Worm (Caenorhabditis elegans) whole organism, L1 larva: ENCODE data around the gene rpl-11.1.

Experiments
- ama-1 ChIP-seq: fragments of 150-350 bp; optimal IDR thresholded peaks from 2 replicates; lab custom pipeline; 2014
- ceh-90 ChIP-seq: sonication (generic microtip); optimal IDR thresholded peaks from 2 replicates; lab custom pipeline; 2016; ENCODE audit warnings: missing genetic modification characterization, missing compliant biosample characterization
- dsc-1 ChIP-seq: sonication (generic microtip); optimal IDR thresholded peaks from 2 replicates; lab custom pipeline; 2016; ENCODE audit warnings: mild to moderate bottlenecking, missing genetic modification characterization, missing compliant biosample characterization
- lin-39 ChIP-seq: fragments of 150-350 bp; optimal IDR thresholded peaks from 2 replicates; lab custom pipeline; 2014; ENCODE audit warnings: missing biosample characterization, missing genetic modification reagents, missing genetic modification characterization
- mdl-1 ChIP-seq, 2 experiments: fragments of 150-350 bp; optimal IDR thresholded peaks; 2 replicates each; lab custom pipeline; 2014 to 2017; ENCODE audit warnings: missing biosample characterization in 2 of 2, missing genetic modification characterization in 2 of 2, inconsistent platforms in 1 of 2
- nhr-12 ChIP-seq: sonication (generic microtip); optimal IDR thresholded peaks from 2 replicates; lab custom pipeline; 2017; ENCODE audit warnings: missing biosample characterization, missing genetic modification characterization
- skn-1 ChIP-seq: fragments of 150-350 bp; optimal IDR thresholded peaks from 2 replicates; lab custom pipeline; 2014; ENCODE audit warnings: missing biosample characterization, missing genetic modification characterization
- unc-86 ChIP-seq: sonication (generic microtip); optimal IDR thresholded peaks from 2 replicates; lab custom pipeline; 2016; ENCODE audit warnings: missing genetic modification characterization, missing compliant biosample characterization
- vab-15 ChIP-seq: sonication (generic microtip); optimal IDR thresholded peaks from 2 replicates; lab custom pipeline; 2017; ENCODE audit warnings: missing genotype, mild to moderate bottlenecking, missing genetic modification characterization, missing compliant biosample characterization

DNA sequence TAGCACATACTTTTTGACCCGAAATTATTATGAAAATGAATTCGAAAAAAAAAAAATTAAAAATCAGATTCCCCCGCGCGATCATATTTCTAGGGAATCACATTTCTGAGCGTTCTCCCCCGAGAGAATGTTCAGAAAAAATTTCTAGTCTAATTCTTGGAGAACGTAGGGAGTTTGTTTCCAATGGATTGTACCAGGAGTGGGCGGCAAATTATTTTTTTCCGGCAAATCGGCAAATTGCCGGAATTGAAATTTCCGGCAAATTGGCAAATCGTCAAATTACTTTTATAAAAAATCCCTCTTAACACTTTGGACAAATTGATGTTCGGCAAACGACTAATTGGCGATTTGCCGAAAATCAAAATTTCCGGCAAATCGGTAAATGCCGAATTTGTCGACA, 25.8 kb upstream of the rpl-11.1 start, which contains the start of gene T22F3.10:
- TF ChIP-seq unc-86 (tag; lab: Kevin White, UChicago) (no peak), nhr-12 (no peak), mdl-1 (tag; optimal IDR thresholded peaks at IDR 0.05; lab: Kevin White, UChicago) (no peak), vab-15 (no peak), ama-1 (lab: Kevin White, UChicago) (no peak), lin-39 (no peak), dsc-1 (tag; lab: Kevin White, UChicago) (no peak), skn-1 (tag; lab: Kevin White, UChicago) (no peak), ceh-90 (tag; lab: Kevin White, UChicago) (no peak)
